Worm (Caenorhabditis elegans): ENCODE data around the gene fig-1.

fig-1 gene

ce11 chrV:11000650-11001049 lies 19.6 kb upstream of the fig-1 start, which contains the start of gene isy-1 (continued):
- TF ChIP-seq rbr-2 (tag; optimal IDR thresholded peaks at IDR 0.05) (peak; percentile 16), mdt-29 (GFP tag; IDR thresholded peaks at IDR 0.05) (no peak), arid-1 (GFP tag; conservative IDR thresholded peaks at IDR 0.05) (no peak), duxl-1 (tag; optimal IDR thresholded peaks at IDR 0.05; ENCODE audit: poor library complexity) (no peak), ama-1 (optimal IDR thresholded peaks at IDR 0.05) (no peak), lin-1 (GFP tag; IDR thresholded peaks at IDR 0.05) (no peak), lir-3 (tag; optimal IDR thresholded peaks at IDR 0.05) (no peak), pqm-1 (tag; optimal IDR thresholded peaks at IDR 0.05) (no peak), mxl-2 (GFP tag; conservative IDR thresholded peaks at IDR 0.05) (no peak), nhr-25 (tag; optimal IDR thresholded peaks at IDR 0.05; ENCODE audit: borderline replicate concordance, insufficient read depth) (no peak), pha-4 (GFP tag; IDR thresholded peaks at IDR 0.05) (no peak), pha-4 (tag; optimal IDR thresholded peaks at IDR 0.05) (peak; percentile 13), gei-8 (GFP tag; optimal IDR thresholded peaks at IDR 0.05) (no peak), hlh-30 (tag; optimal IDR thresholded peaks at IDR 0.05; ENCODE audit: insufficient read depth) (peak; percentile 54), unc-130 (GFP tag; optimal IDR thresholded peaks at IDR 0.05) (no peak), snpc-4 (tag; optimal IDR thresholded peaks at IDR 0.05) (no peak), lim-7 (GFP tag; IDR thresholded peaks at IDR 0.05) (no peak), tag-97 (GFP tag; IDR thresholded peaks at IDR 0.05) (no peak), daf-16 (GFP tag; optimal IDR thresholded peaks at IDR 0.05) (no peak), daf-16 (tag; optimal IDR thresholded peaks at IDR 0.05) (peak; percentile 19), dmd-6 (GFP tag; IDR thresholded peaks at IDR 0.05) (no peak), F37D6.2 (tag; optimal IDR thresholded peaks at IDR 0.05) (no peak), madf-5 (GFP tag; IDR thresholded peaks at IDR 0.05) (no peak), nhr-11 (tag; optimal IDR thresholded peaks at IDR 0.05) (no peak), jun-1 (tag; optimal IDR thresholded peaks at IDR 0.05) (no peak), R02D3.7 (tag; optimal IDR thresholded peaks at IDR 0.05) (no peak), hlh-11 (tag; optimal IDR thresholded peaks at IDR 0.05) (no peak), lsy-2 (tag; optimal IDR thresholded peaks at IDR 0.05) (peak in 1 of 2 experiments; percentile 86), daf-19 (GFP tag; conservative IDR thresholded peaks at IDR 0.05) (no peak), ceh-28 (tag; optimal IDR thresholded peaks at IDR 0.05) (no peak), Y75B8A.6 (GFP tag; IDR thresholded peaks at IDR 0.05) (no peak), snpc-1.2 (GFP tag; IDR thresholded peaks at IDR 0.05) (no peak), mxl-3 (GFP tag; optimal IDR thresholded peaks at IDR 0.05) (no peak), ceh-62 (tag; optimal IDR thresholded peaks at IDR 0.05) (no peak), dmd-9 (GFP tag; IDR thresholded peaks at IDR 0.05) (no peak), madf-9 (GFP tag; conservative IDR thresholded peaks at IDR 0.05) (no peak), lin-13 (GFP tag; optimal IDR thresholded peaks at IDR 0.05) (no peak), hmg-1.1 (GFP tag; IDR thresholded peaks at IDR 0.05) (0 out of 2 replicates have a peak, but pooled peaks have one; percentile 18), ceh-20 (GFP tag; IDR thresholded peaks at IDR 0.05) (no peak), F10B5.3 (tag; optimal IDR thresholded peaks at IDR 0.05) (no peak), skn-1 (tag; optimal IDR thresholded peaks at IDR 0.05) (no peak), zag-1 (tag; optimal IDR thresholded peaks at IDR 0.05) (no peak), zip-2 (tag; optimal IDR thresholded peaks at IDR 0.05) (no peak), ztf-7 (tag; optimal IDR thresholded peaks at IDR 0.05) (no peak), vab-7 (GFP tag; IDR thresholded peaks at IDR 0.05) (no peak), saeg-2 (GFP tag; IDR thresholded peaks at IDR 0.05) (no peak), daf-12 (tag; optimal IDR thresholded peaks at IDR 0.05) (no peak), php-3 (GFP tag; IDR thresholded peaks at IDR 0.05) (no peak), D1046.2 (GFP tag; IDR thresholded peaks at IDR 0.05) (no peak), lin-15B (tag; optimal IDR thresholded peaks at IDR 0.05) (peak; percentile 34), zfp-2 (tag; optimal IDR thresholded peaks at IDR 0.05) (no peak), fos-1 (tag; optimal IDR thresholded peaks at IDR 0.05) (no peak), hif-1 (tag; optimal IDR thresholded peaks at IDR 0.05) (no peak)

Measured in whole organism, L4 larva.